Fruit fly (Drosophila melanogaster) whole organism, embryonic: ENCODE measurements around the gene ng4.

ENCODE experiments used
- CG18011 ChIP-seq: fragments of 200-800 bp; sonication (Bioruptor generic); optimal IDR thresholded peaks from 2 replicates; lab custom pipeline; 2017; ENCODE audit warnings: missing biosample characterization, missing genetic modification characterization, mild to moderate bottlenecking, moderate library complexity, missing genotype
- CG6272 ChIP-seq: fragments of 200-800 bp; sonication (Bioruptor generic); IDR thresholded peaks from 2 replicates; pipeline ENCODE4 v1.3.6; 2022; ENCODE audit warnings: missing biosample characterization, missing genetic modification characterization
- GATAe ChIP-seq: fragments of 200-800 bp; sonication (Bioruptor generic); conservative IDR thresholded peaks from 2 replicates; pipeline ENCODE4 v1.3.6; 2022; ENCODE audit warnings: missing biosample characterization, missing genetic modification characterization
- YL-1 ChIP-seq: fragments of 200-800 bp; sonication (Bioruptor generic); optimal IDR thresholded peaks from 3 replicates; lab custom pipeline; 2017; ENCODE audit warnings: missing biosample characterization, mild to moderate bottlenecking, missing genetic modification characterization
- aop ChIP-seq: fragments of 200-800 bp; sonication (Bioruptor generic); IDR thresholded peaks from 2 replicates; pipeline ENCODE4 v1.3.6; 2022; ENCODE audit warnings: missing biosample characterization, missing genetic modification characterization
- lmd ChIP-seq: fragments of 200-800 bp; sonication (Bioruptor generic); IDR thresholded peaks from 2 replicates; pipeline ENCODE4 v1.3.6; 2022; ENCODE audit warnings: missing biosample characterization, missing genetic modification characterization
- nerfin-1 ChIP-seq: fragments of 200-800 bp; sonication (Bioruptor generic); optimal IDR thresholded peaks from 3 replicates; lab custom pipeline; 2019; ENCODE audit warnings: missing biosample characterization, mild to moderate bottlenecking, missing genetic modification characterization, moderate library complexity
- otp ChIP-seq: fragments of 200-800 bp; sonication (Bioruptor generic); IDR thresholded peaks from 3 replicates; pipeline ENCODE4, ENCODE4 v1.3.6; 2022; ENCODE audit warnings: missing biosample characterization, missing genetic modification characterization
- wor ChIP-seq: fragments of 200-800 bp; sonication (Bioruptor generic); IDR thresholded peaks from 2 replicates; pipeline ENCODE4 v1.3.6; 2022; ENCODE audit warnings: missing biosample characterization, missing genetic modification characterization

DNA sequence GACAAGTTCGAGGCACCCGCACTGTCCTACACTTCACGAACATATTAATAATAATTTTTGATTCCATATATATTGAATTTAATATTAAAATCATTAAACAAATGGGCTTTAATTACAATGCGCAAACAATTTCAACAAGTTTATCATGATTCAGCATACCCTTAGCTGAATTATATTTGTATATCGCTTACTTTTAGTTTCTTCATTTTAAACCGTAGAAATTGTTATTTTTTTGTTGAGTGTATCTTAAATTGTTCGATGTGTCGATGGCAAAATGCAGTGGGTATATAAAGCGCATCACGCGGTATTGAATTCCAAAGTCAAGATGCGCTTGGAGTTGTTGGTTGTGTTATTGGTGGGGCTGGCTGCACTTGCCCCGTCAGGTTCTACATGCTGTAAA, 5.8 kb upstream of the ng4 start, which contains the start of gene Sgs4:
- no peak for TF ChIP-seq CG18011
- no peak for TF ChIP-seq lmd (GFP tag; lab: Robert Waterston, UW)
- TF ChIP-seq CG6272: no peak
- no peak for TF ChIP-seq otp (GFP tag; lab: Robert Waterston, UW)
- no peak for TF ChIP-seq YL-1
- TF ChIP-seq GATAe (GFP tag; lab: Robert Waterston, UW): no peak
- no peak for TF ChIP-seq wor (GFP tag; lab: Robert Waterston, UW)
- no peak for TF ChIP-seq nerfin-1 (tag; lab: Kevin White, UChicago)
- no peak for TF ChIP-seq aop (GFP tag; lab: Robert Waterston, UW)
